Fruit fly (Drosophila melanogaster) whole organism, embryonic: ENCODE measurements around the gene amrt.

Source experiments
- ATbp ChIP-seq: fragments of 200-800 bp; sonication (Bioruptor generic); optimal IDR thresholded peaks from 2 replicates; lab custom pipeline; 2017; ENCODE audit warnings: missing biosample characterization, mild to moderate bottlenecking, missing genetic modification characterization, missing genetic modification reagents
- CG11093 ChIP-seq: fragments of 200-800 bp; sonication (Bioruptor generic); IDR thresholded peaks from 3 replicates; pipeline ENCODE4 v1.3.6; 2022; ENCODE audit warnings: missing biosample characterization, missing genetic modification characterization
- CG12155 ChIP-seq: fragments of 200-800 bp; sonication (Bioruptor generic); optimal IDR thresholded peaks from 3 replicates; lab custom pipeline; 2016; ENCODE audit warnings: missing biosample characterization, missing genetic modification characterization
- CG12219 ChIP-seq: fragments of 200-800 bp; sonication (Bioruptor generic); optimal IDR thresholded peaks from 3 replicates; lab custom pipeline; 2018; ENCODE audit warnings: missing biosample characterization, mild to moderate bottlenecking, missing genetic modification characterization
- CG12942 ChIP-seq: fragments of 200-800 bp; sonication (Bioruptor generic); optimal IDR thresholded peaks from 3 replicates; lab custom pipeline; 2016; ENCODE audit warnings: missing biosample characterization, missing genetic modification characterization
- CG13123 ChIP-seq: fragments of 200-800 bp; sonication (Bioruptor generic); optimal IDR thresholded peaks from 2 replicates; lab custom pipeline; 2016; ENCODE audit warnings: missing biosample characterization, missing genetic modification characterization
- CG13894 ChIP-seq: fragments of 200-800 bp; sonication (Bioruptor generic); optimal IDR thresholded peaks from 3 replicates; lab custom pipeline; 2018; ENCODE audit warnings: missing biosample characterization, mild to moderate bottlenecking, missing genetic modification characterization, moderate library complexity
- CG1529 ChIP-seq: fragments of 200-800 bp; sonication (Bioruptor generic); optimal IDR thresholded peaks from 3 replicates; lab custom pipeline; 2018; ENCODE audit warnings: missing biosample characterization, missing genetic modification characterization
- CG15601 ChIP-seq: fragments of 200-800 bp; sonication (Bioruptor generic); optimal IDR thresholded peaks from 3 replicates; lab custom pipeline; 2019; ENCODE audit warnings: missing biosample characterization, mild to moderate bottlenecking, missing genetic modification characterization, moderate library complexity
- CG1792 ChIP-seq: fragments of 200-800 bp; sonication (Bioruptor generic); optimal IDR thresholded peaks from 2 replicates; lab custom pipeline; 2016; ENCODE audit warnings: missing biosample characterization, missing genetic modification characterization
- CG18619 ChIP-seq: fragments of 200-800 bp; sonication (Bioruptor generic); optimal IDR thresholded peaks from 3 replicates; lab custom pipeline; 2017; ENCODE audit warnings: missing biosample characterization, mild to moderate bottlenecking, missing genetic modification characterization
- CG31365 ChIP-seq: fragments of 200-800 bp; sonication (Bioruptor generic); optimal IDR thresholded peaks from 2 replicates; lab custom pipeline; 2018; ENCODE audit warnings: missing biosample characterization, mild to moderate bottlenecking, missing genetic modification characterization
- CG32532 ChIP-seq: fragments of 200-800 bp; sonication (Bioruptor generic); IDR thresholded peaks from 2 replicates; pipeline ENCODE4 v1.3.6; 2022; ENCODE audit warnings: missing biosample characterization, missing genetic modification characterization
- CG34224 ChIP-seq: fragments of 200-800 bp; sonication (Bioruptor generic); IDR thresholded peaks from 3 replicates; pipeline ENCODE4 v1.3.6; 2022; ENCODE audit warnings: missing biosample characterization, missing genetic modification characterization; ENCODE audit not compliant: partially characterized antibody
- CG5245 ChIP-seq: fragments of 200-800 bp; sonication (Bioruptor generic); optimal IDR thresholded peaks from 3 replicates; lab custom pipeline; 2016; ENCODE audit warnings: missing biosample characterization, missing genetic modification characterization
- CG6683 ChIP-seq: fragments of 200-800 bp; sonication (Bioruptor generic); optimal IDR thresholded peaks from 2 replicates; lab custom pipeline; 2017; ENCODE audit warnings: missing biosample characterization, mild to moderate bottlenecking, missing genetic modification characterization, missing genetic modification reagents
- CG7372 ChIP-seq: fragments of 200-800 bp; sonication (Bioruptor generic); IDR thresholded peaks from 2 replicates; pipeline ENCODE4 v1.3.6; 2022; ENCODE audit warnings: missing biosample characterization, missing genetic modification characterization
- CG7987 ChIP-seq: fragments of 200-800 bp; sonication (Bioruptor generic); optimal IDR thresholded peaks from 2 replicates; lab custom pipeline; 2018; ENCODE audit warnings: missing biosample characterization, mild to moderate bottlenecking, missing genetic modification characterization, moderate library complexity
- Dek ChIP-seq: fragments of 200-800 bp; sonication (Bioruptor generic); optimal IDR thresholded peaks from 3 replicates; lab custom pipeline; 2019; ENCODE audit warnings: missing biosample characterization, mild to moderate bottlenecking, missing genetic modification characterization, moderate library complexity
- Eip74EF ChIP-seq, 2 experiments: fragments of 200-800 bp in 1 of 2; fragments of >200 bp in 1 of 2; sonication (Bioruptor generic) in 1 of 2; optimal IDR thresholded peaks; 2 replicates each; lab custom pipeline; 2017 to 2019; ENCODE audit warnings: missing biosample characterization in 2 of 2, missing genetic modification characterization in 2 of 2, mild to moderate bottlenecking in 1 of 2, moderate library complexity in 1 of 2
- Fer3 ChIP-seq: fragments of 200-800 bp; sonication (Bioruptor generic); optimal IDR thresholded peaks from 2 replicates; lab custom pipeline; 2018; ENCODE audit warnings: missing biosample characterization, mild to moderate bottlenecking, missing genetic modification characterization, moderate library complexity
- GATAe ChIP-seq: fragments of 200-800 bp; sonication (Bioruptor generic); conservative IDR thresholded peaks from 2 replicates; pipeline ENCODE4 v1.3.6; 2022; ENCODE audit warnings: missing biosample characterization, missing genetic modification characterization
- Hr51 ChIP-seq, 2 experiments: fragments of 200-800 bp; sonication (Bioruptor generic); optimal IDR thresholded peaks; 2 replicates in 1 of 2; 3 replicates in 1 of 2; lab custom pipeline; 2016 to 2018; ENCODE audit warnings: missing biosample characterization in 2 of 2, missing genetic modification characterization in 2 of 2, mild to moderate bottlenecking in 1 of 2, moderate library complexity in 1 of 2
- Hsf ChIP-seq: fragments of 200-800 bp; sonication (Bioruptor generic); optimal IDR thresholded peaks from 3 replicates; lab custom pipeline; 2016; ENCODE audit warnings: missing biosample characterization, missing genetic modification characterization
- Lhr ChIP-seq: fragments of 200-800 bp; sonication (Bioruptor generic); optimal IDR thresholded peaks from 3 replicates; lab custom pipeline; 2017; ENCODE audit warnings: mild to moderate bottlenecking, missing biosample characterization, missing genetic modification reagents, missing genetic modification characterization
- Ravus ChIP-seq: fragments of 200-800 bp; sonication (Bioruptor generic); IDR thresholded peaks from 2 replicates; pipeline ENCODE4 v1.3.6; 2022; ENCODE audit warnings: missing biosample characterization, missing genetic modification characterization
- Rfx ChIP-seq: fragments of 200-800 bp; sonication (Bioruptor generic); IDR thresholded peaks from 2 replicates; pipeline ENCODE4 v1.3.6; 2022; ENCODE audit warnings: missing biosample characterization, missing genetic modification characterization
- Usf ChIP-seq: fragments of 200-800 bp; sonication (Bioruptor generic); optimal IDR thresholded peaks from 2 replicates; lab custom pipeline; 2017; ENCODE audit warnings: missing genotype, missing biosample characterization, missing genetic modification characterization
- ash1 ChIP-seq: fragments of 200-800 bp; sonication (Bioruptor generic); optimal IDR thresholded peaks from 2 replicates; lab custom pipeline; 2018; ENCODE audit warnings: missing biosample characterization, mild to moderate bottlenecking, missing genetic modification characterization
- bab2 ChIP-seq: fragments of 200-800 bp; sonication (Bioruptor generic); optimal IDR thresholded peaks from 2 replicates; lab custom pipeline; 2016; ENCODE audit warnings: missing biosample characterization, missing genetic modification characterization
- bbx ChIP-seq: fragments of 200-800 bp; sonication (Bioruptor generic); IDR thresholded peaks from 2 replicates; pipeline ENCODE4 v1.3.6; 2022; ENCODE audit warnings: missing biosample characterization, missing genetic modification characterization; ENCODE audit not compliant: partially characterized antibody
- bigmax ChIP-seq: fragments of 200-800 bp; sonication (Bioruptor generic); optimal IDR thresholded peaks from 2 replicates; lab custom pipeline; 2018; ENCODE audit warnings: missing biosample characterization, mild to moderate bottlenecking, missing genetic modification characterization
- bsh ChIP-seq, 2 experiments: fragments of 200-800 bp; sonication (Bioruptor generic); optimal IDR thresholded peaks; 2 replicates each; lab custom pipeline; 2017 to 2018; ENCODE audit warnings: mild to moderate bottlenecking in 2 of 2, missing biosample characterization in 2 of 2, missing genetic modification characterization in 2 of 2, moderate library complexity in 1 of 2
- cwo ChIP-seq: fragments of 200-800 bp; sonication (Bioruptor generic); optimal IDR thresholded peaks from 3 replicates; lab custom pipeline; 2017; ENCODE audit warnings: missing biosample characterization, missing genetic modification characterization, mild to moderate bottlenecking, moderate library complexity, missing genetic modification reagents
- dimm ChIP-seq: fragments of 200-800 bp; sonication (Bioruptor generic); IDR thresholded peaks from 2 replicates; pipeline ENCODE4 v1.3.6; 2022; ENCODE audit warnings: missing biosample characterization, missing genetic modification characterization
- dpn ChIP-seq, 2 experiments: fragments of 200-800 bp; sonication (Bioruptor generic); optimal IDR thresholded peaks; 3 replicates each; lab custom pipeline; 2016; ENCODE audit warnings: missing biosample characterization in 2 of 2, missing genetic modification characterization in 2 of 2
- fu2 ChIP-seq: fragments of 200-800 bp; sonication (Bioruptor generic); optimal IDR thresholded peaks from 2 replicates; lab custom pipeline; 2016; ENCODE audit warnings: missing biosample characterization, missing genetic modification characterization
- ham ChIP-seq: fragments of 200-800 bp; sonication (Bioruptor generic); IDR thresholded peaks from 2 replicates; pipeline ENCODE4 v1.3.6; 2022; ENCODE audit warnings: missing biosample characterization, missing genetic modification characterization
- ind ChIP-seq: fragments of 200-800 bp; sonication (Bioruptor generic); optimal IDR thresholded peaks from 3 replicates; lab custom pipeline; 2016; ENCODE audit warnings: missing biosample characterization, missing genetic modification characterization
- jing ChIP-seq: fragments of 200-800 bp; sonication (Bioruptor generic); optimal IDR thresholded peaks from 2 replicates; lab custom pipeline; 2018; ENCODE audit warnings: missing biosample characterization, mild to moderate bottlenecking, missing genetic modification characterization
- nerfin-1 ChIP-seq: fragments of 200-800 bp; sonication (Bioruptor generic); optimal IDR thresholded peaks from 3 replicates; lab custom pipeline; 2019; ENCODE audit warnings: missing biosample characterization, mild to moderate bottlenecking, missing genetic modification characterization, moderate library complexity
- pzg ChIP-seq: fragments of 200-800 bp; sonication (Bioruptor generic); optimal IDR thresholded peaks from 3 replicates; lab custom pipeline; 2018; ENCODE audit warnings: missing biosample characterization, mild to moderate bottlenecking, missing genetic modification characterization, moderate library complexity
- sens ChIP-seq: fragments of 200-800 bp; sonication (Bioruptor generic); peaks from one replicate; lab custom pipeline; 2016; ENCODE audit warnings: missing biosample characterization, missing genetic modification characterization
- sob ChIP-seq: fragments of 200-800 bp; sonication (Bioruptor generic); IDR thresholded peaks from 2 replicates; pipeline ENCODE4 v1.3.6; 2022; ENCODE audit warnings: missing biosample characterization, missing genetic modification characterization
- sr ChIP-seq: fragments of 200-800 bp; sonication (Bioruptor generic); IDR thresholded peaks from 3 replicates; pipeline ENCODE4 v1.3.6; 2022; ENCODE audit warnings: missing biosample characterization, missing genetic modification characterization
- stwl ChIP-seq: fragments of 200-800 bp; sonication (Bioruptor generic); optimal IDR thresholded peaks from 3 replicates; lab custom pipeline; 2018; ENCODE audit warnings: missing biosample characterization, mild to moderate bottlenecking, missing genetic modification characterization, moderate library complexity
- trh ChIP-seq: fragments of 200-800 bp; sonication (Bioruptor generic); optimal IDR thresholded peaks from 2 replicates; lab custom pipeline; 2016; ENCODE audit warnings: missing biosample characterization, missing genetic modification characterization
- ttk ChIP-seq: fragments of 200-800 bp; sonication (Bioruptor generic); IDR thresholded peaks from 2 replicates; pipeline ENCODE4 v2.1.2; 2022; ENCODE audit warnings: missing biosample characterization, missing genetic modification characterization
- wek ChIP-seq: fragments of 200-800 bp; sonication (Bioruptor generic); optimal IDR thresholded peaks from 3 replicates; lab custom pipeline; 2018; ENCODE audit warnings: missing biosample characterization, mild to moderate bottlenecking, missing genetic modification characterization, moderate library complexity
- yki ChIP-seq: fragments of >200 bp; optimal IDR thresholded peaks from 3 replicates; lab custom pipeline; 2018
- zen2 ChIP-seq: fragments of 200-800 bp; sonication (Bioruptor generic); IDR thresholded peaks from 3 replicates; pipeline ENCODE4 v1.3.6; 2022; ENCODE audit warnings: missing biosample characterization, missing genetic modification characterization; ENCODE audit not compliant: partially characterized antibody

amrt gene

DNA sequence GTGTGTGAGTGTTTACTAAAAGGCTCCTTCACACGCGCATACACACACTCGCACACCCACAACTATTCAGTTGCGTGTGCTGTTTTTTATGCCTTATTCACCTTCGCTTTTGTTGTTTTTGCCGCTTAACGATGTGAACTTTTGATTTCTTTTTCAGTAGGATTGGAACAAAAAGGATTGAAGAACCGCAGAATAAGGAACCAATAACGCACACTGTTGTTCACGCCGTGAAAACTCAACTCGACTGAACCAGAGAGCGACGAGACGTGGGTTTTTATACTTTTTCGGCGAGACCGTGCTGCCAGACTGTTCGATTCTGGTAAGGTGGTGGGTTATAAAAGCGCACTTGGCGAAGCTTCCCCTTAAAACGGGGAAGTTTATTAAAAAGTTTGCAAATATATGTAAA is 27.1 kb upstream of the amrt start, which contains the start of gene Pdcd4 (continued):
- 0 out of 3 replicates have a peak, but pooled peaks have one; percentile 9 for TF ChIP-seq sr (GFP tag; lab: Robert Waterston, UW)
- TF ChIP-seq sens, result peak; percentile 87
- TF ChIP-seq CG1529 (GFP tag; lab: Kevin White, UChicago), result no peak
- TF ChIP-seq CG11093 (GFP tag; lab: Robert Waterston, UW), result no peak
- no peak for TF ChIP-seq ind (GFP tag; lab: Kevin White, UChicago)
- no peak for TF ChIP-seq CG7987
- TF ChIP-seq Rfx, result peak; percentile 49; the same call in 1 of the 2 replicates
- TF ChIP-seq Lhr (GFP tag; lab: Kevin White, UChicago), result peak; percentile 51
- TF ChIP-seq bigmax (GFP tag; lab: Kevin White, UChicago), result peak; percentile 1
- no peak for TF ChIP-seq ham (GFP tag; lab: Robert Waterston, UW)
- TF ChIP-seq Ravus (GFP tag; lab: Robert Waterston, UW), result no peak
- peak; percentile 57; the same call in 1 of the 2 replicates for TF ChIP-seq bbx
- TF ChIP-seq CG5245 (GFP tag; lab: Kevin White, UChicago), result no peak
- no peak for TF ChIP-seq fu2 (GFP tag; lab: Kevin White, UChicago)
- TF ChIP-seq Hsf, result peak; percentile 5
- no peak for TF ChIP-seq ash1
- TF ChIP-seq cwo (GFP tag; lab: Kevin White, UChicago), result no peak
- TF ChIP-seq CG13894 (tag; lab: Kevin White, UChicago), result peak; percentile 37
- TF ChIP-seq CG1792 (GFP tag; lab: Kevin White, UChicago), result no peak
- no peak for TF ChIP-seq CG12942 (GFP tag; lab: Kevin White, UChicago)
- TF ChIP-seq Dek, result peak; percentile 33
- no peak for TF ChIP-seq CG6683
- no peak; the same call in 1 of the 2 replicates for TF ChIP-seq sob (GFP tag; lab: Robert Waterston, UW)
- TF ChIP-seq pzg (GFP tag; lab: Kevin White, UChicago), result peak; percentile 41
- TF ChIP-seq wek, result peak; percentile 24
- TF ChIP-seq nerfin-1 (tag; lab: Kevin White, UChicago), result peak; percentile 22
- peak; percentile 17; the same call in 1 of the 2 replicates for TF ChIP-seq CG32532 (GFP tag; lab: Robert Waterston, UW)
- TF ChIP-seq CG7372 (GFP tag; lab: Robert Waterston, UW), result no peak
- no peak for TF ChIP-seq Eip74EF (GFP tag; optimal IDR thresholded peaks at IDR 0.05; lab: Kevin White, UChicago)
- no peak for TF ChIP-seq jing (GFP tag; lab: Kevin White, UChicago)
- peak; percentile 35 for TF ChIP-seq stwl (tag; lab: Kevin White, UChicago)
- peak; percentile 44 for TF ChIP-seq CG12155
- no peak for TF ChIP-seq bsh (GFP tag; optimal IDR thresholded peaks at IDR 0.05; lab: Kevin White, UChicago)
- TF ChIP-seq CG13123 (GFP tag; lab: Kevin White, UChicago), result no peak
- TF ChIP-seq GATAe (GFP tag; lab: Robert Waterston, UW), result no peak
- no peak for TF ChIP-seq Fer3
- no peak for TF ChIP-seq Usf
- TF ChIP-seq CG31365 (tag; lab: Kevin White, UChicago), result no peak
- no peak for TF ChIP-seq bab2 (GFP tag; lab: Kevin White, UChicago)
- TF ChIP-seq Hr51 (GFP tag; optimal IDR thresholded peaks at IDR 0.05; lab: Kevin White, UChicago), result peak in 1 of 2 experiments; percentile 23
- no peak for TF ChIP-seq yki (lab: Kevin White, UChicago)
- TF ChIP-seq CG34224, result no peak
- no peak for TF ChIP-seq ATbp (GFP tag; lab: Kevin White, UChicago)
- TF ChIP-seq zen2 (GFP tag; lab: Robert Waterston, UW), result no peak
- no peak for TF ChIP-seq CG12219 (GFP tag; lab: Kevin White, UChicago)
- no peak for TF ChIP-seq ttk
- no peak for TF ChIP-seq CG18619 (GFP tag; lab: Kevin White, UChicago)
- TF ChIP-seq CG15601 (tag; lab: Kevin White, UChicago), result no peak
- TF ChIP-seq trh (GFP tag; lab: Kevin White, UChicago), result no peak
- TF ChIP-seq dimm (GFP tag; lab: Robert Waterston, UW), result no peak
- peak in 1 of 2 experiments; percentile 7 for TF ChIP-seq dpn (GFP tag; optimal IDR thresholded peaks at IDR 0.05; lab: Kevin White, UChicago)
